Worm (Caenorhabditis elegans): ENCODE measurements around the gene ZC302.3.

DNA sequence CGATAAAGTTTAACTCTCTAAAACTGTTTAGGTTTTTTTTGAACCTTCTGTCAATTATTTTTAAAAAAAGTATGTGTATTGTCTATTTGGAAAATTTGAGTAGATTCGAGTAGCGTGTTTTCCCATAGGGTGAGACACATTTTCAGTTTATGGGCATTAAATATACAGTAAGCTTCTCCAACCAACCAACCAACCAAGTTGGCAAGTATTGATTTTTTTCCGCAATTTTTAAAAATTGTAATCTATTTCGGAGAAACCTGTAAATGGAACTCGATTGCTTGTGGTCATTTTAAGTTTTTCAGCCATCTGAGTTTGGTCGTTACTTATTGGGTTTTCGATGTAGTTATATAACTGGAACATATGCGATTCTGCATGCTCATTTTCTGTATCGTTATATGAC lies 3.8 kb upstream of the ZC302.3 start, which contains the start of gene srj-21:
- TF ChIP-seq ref-1 (GFP tag; conservative IDR thresholded peaks at IDR 0.05) (no peak), flt-1 (GFP tag; IDR thresholded peaks at IDR 0.05) (no peak), ztf-23 (GFP tag; IDR thresholded peaks at IDR 0.05) (no peak), tab-1 (GFP tag; IDR thresholded peaks at IDR 0.05) (no peak), cog-1 (tag; optimal IDR thresholded peaks at IDR 0.05) (no peak), ztf-29 (GFP tag; IDR thresholded peaks at IDR 0.05) (no peak), med-1 (GFP tag; optimal IDR thresholded peaks at IDR 0.05; ENCODE audit: insufficient read depth) (no peak), T22C8.4 (GFP tag; IDR thresholded peaks at IDR 0.05) (no peak)

Measured in whole organism, midembryonic.